Fruit fly (Drosophila melanogaster) whole organism, adult: Measurements from ENCODE around the gene Idh3b.
A peak's percentile ranks its signal among the peaks of the same experiment; 100 is the strongest.

Experiments used
- CG11617 ChIP-seq: fragments of 200-800 bp; sonication (Bioruptor generic); optimal IDR thresholded peaks from 2 replicates; lab custom pipeline; 2017; ENCODE audit warnings: mild to moderate bottlenecking, missing biosample characterization, missing genetic modification reagents, missing genetic modification characterization
- CG12768 ChIP-seq: fragments of 200-800 bp; sonication (Bioruptor generic); optimal IDR thresholded peaks from 2 replicates; lab custom pipeline; 2017; ENCODE audit warnings: missing biosample characterization, missing genetic modification characterization, mild to moderate bottlenecking, moderate library complexity, missing genetic modification reagents
- CG14711 ChIP-seq: fragments of 200-800 bp; sonication (Bioruptor generic); optimal IDR thresholded peaks from 2 replicates; lab custom pipeline; 2018; ENCODE audit warnings: missing biosample characterization, mild to moderate bottlenecking, missing genetic modification characterization, moderate library complexity
- CG1620 ChIP-seq: fragments of 200-800 bp; sonication (Bioruptor generic); optimal IDR thresholded peaks from 2 replicates; lab custom pipeline; 2016; ENCODE audit warnings: missing biosample characterization, missing genetic modification characterization
- CG33017 ChIP-seq: fragments of 200-800 bp; sonication (Bioruptor generic); optimal IDR thresholded peaks from 2 replicates; lab custom pipeline; 2018; ENCODE audit warnings: missing biosample characterization, mild to moderate bottlenecking, missing genetic modification characterization, moderate library complexity
- CG5204 ChIP-seq: fragments of 200-800 bp; sonication (Bioruptor generic); optimal IDR thresholded peaks from 2 replicates; lab custom pipeline; 2016; ENCODE audit warnings: missing biosample characterization, missing genetic modification characterization
- CG7045 ChIP-seq: fragments of 200-800 bp; sonication (Bioruptor generic); optimal IDR thresholded peaks from 2 replicates; lab custom pipeline; 2017; ENCODE audit warnings: missing biosample characterization, mild to moderate bottlenecking, missing genetic modification characterization
- CG7101 ChIP-seq: fragments of 200-800 bp; sonication (Bioruptor generic); optimal IDR thresholded peaks from 2 replicates; lab custom pipeline; 2018; ENCODE audit warnings: missing biosample characterization, mild to moderate bottlenecking, missing genetic modification characterization, moderate library complexity
- Clk ChIP-seq: fragments of 200-800 bp; sonication (Bioruptor generic); optimal IDR thresholded peaks from 2 replicates; lab custom pipeline; 2017; ENCODE audit warnings: missing biosample characterization, missing genetic modification characterization
- Crg-1 ChIP-seq: fragments of 200-800 bp; sonication (Bioruptor generic); optimal IDR thresholded peaks from 2 replicates; lab custom pipeline; 2016; ENCODE audit warnings: missing biosample characterization, missing genetic modification characterization
- Hr96 ChIP-seq: fragments of 200-800 bp; sonication (Bioruptor generic); optimal IDR thresholded peaks from 2 replicates; lab custom pipeline; 2016; ENCODE audit warnings: missing biosample characterization, missing genetic modification characterization
- Mnt ChIP-seq: fragments of 200-800 bp; sonication (Bioruptor generic); optimal IDR thresholded peaks from 2 replicates; lab custom pipeline; 2016; ENCODE audit warnings: missing biosample characterization, mild to moderate bottlenecking, missing genetic modification characterization
- bab1 ChIP-seq: fragments of 200-800 bp; sonication (Bioruptor generic); optimal IDR thresholded peaks from 3 replicates; lab custom pipeline; 2019; ENCODE audit warnings: missing biosample characterization, mild to moderate bottlenecking, missing genetic modification characterization, moderate library complexity
- cic ChIP-seq: fragments of 200-800 bp; sonication (Bioruptor generic); optimal IDR thresholded peaks from 2 replicates; lab custom pipeline; 2017; ENCODE audit warnings: missing biosample characterization, mild to moderate bottlenecking, missing genetic modification characterization, moderate library complexity
- cnc ChIP-seq, 2 experiments: fragments of >200 bp; optimal IDR thresholded peaks; 2 replicates each; lab custom pipeline; 2017
- kay ChIP-seq: fragments of 200-800 bp; sonication (Bioruptor generic); peaks from one replicate; lab custom pipeline; 2016; ENCODE audit warnings: missing biosample characterization, missing genetic modification characterization, borderline replicate concordance
- ovo ChIP-seq: fragments of 200-800 bp; sonication (Bioruptor generic); optimal IDR thresholded peaks from 2 replicates; lab custom pipeline; 2016; ENCODE audit warnings: missing biosample characterization, missing genetic modification characterization
- pad ChIP-seq: fragments of 200-800 bp; sonication (Bioruptor generic); optimal IDR thresholded peaks from 3 replicates; lab custom pipeline; 2017; ENCODE audit warnings: missing biosample characterization, missing genetic modification characterization, mild to moderate bottlenecking, moderate library complexity, missing genetic modification reagents
- tj ChIP-seq: fragments of 200-800 bp; sonication (Bioruptor generic); optimal IDR thresholded peaks from 3 replicates; lab custom pipeline; 2017; ENCODE audit warnings: missing biosample characterization, mild to moderate bottlenecking, missing genetic modification characterization, moderate library complexity
- toe ChIP-seq: fragments of 200-800 bp; sonication (Bioruptor generic); optimal IDR thresholded peaks from 2 replicates; lab custom pipeline; 2016; ENCODE audit warnings: missing biosample characterization, missing genetic modification characterization

Idh3b gene

dm6 chr3R:21971553-21971952 is 47.6 kb downstream of the Idh3b start:
- TF ChIP-seq Hr96 (GFP tag; lab: Kevin White, UChicago) (no peak), kay (GFP tag; lab: Kevin White, UChicago) (peak; percentile 98)

- TF ChIP-seq CG7101 (no peak), CG12768 (GFP tag; lab: Kevin White, UChicago) (peak; percentile 36)
These were observed 48.0 kb downstream of the Idh3b start for dm6 chr3R:21971141-21971540.

dm6 chr3R:21970538-21971080 is 48.6 kb downstream of the Idh3b start:
- TF ChIP-seq CG7045 (GFP tag; lab: Kevin White, UChicago) = no peak
- no peak for TF ChIP-seq CG12768 (GFP tag; lab: Kevin White, UChicago)
- no peak for TF ChIP-seq CG5204 (GFP tag; lab: Kevin White, UChicago)
- TF ChIP-seq kay (GFP tag; lab: Kevin White, UChicago) = peak; percentile 76
- no peak for TF ChIP-seq pad (GFP tag; lab: Kevin White, UChicago)
- TF ChIP-seq CG33017 (tag; lab: Kevin White, UChicago) = no peak
- no peak for TF ChIP-seq Hr96 (GFP tag; lab: Kevin White, UChicago)
- TF ChIP-seq CG1620 (GFP tag; lab: Kevin White, UChicago) = no peak
- TF ChIP-seq tj (GFP tag; lab: Kevin White, UChicago) = no peak
- no peak for TF ChIP-seq Crg-1
- TF ChIP-seq Clk = no peak
- TF ChIP-seq bab1 (GFP tag; lab: Kevin White, UChicago) = no peak
- TF ChIP-seq CG7101 = no peak
- no peak for TF ChIP-seq CG11617 (GFP tag; lab: Kevin White, UChicago)
- peak; percentile 36 for TF ChIP-seq cic (GFP tag; lab: Kevin White, UChicago)
- TF ChIP-seq ovo = no peak
- TF ChIP-seq CG14711 (tag; lab: Kevin White, UChicago) = peak; percentile 6
- no peak for TF ChIP-seq Mnt (GFP tag; lab: Kevin White, UChicago)
- TF ChIP-seq cnc (optimal IDR thresholded peaks at IDR 0.05; lab: Kevin White, UChicago) = peak in 1 of 2 experiments; percentile 32
- TF ChIP-seq toe (GFP tag; lab: Kevin White, UChicago) = no peak

dm6 chr3R:21969828-21970227 is 49.4 kb downstream of the Idh3b start:
- TF ChIP-seq cic (GFP tag; lab: Kevin White, UChicago) (peak; percentile 4), kay (GFP tag; lab: Kevin White, UChicago) (peak; percentile 91), toe (GFP tag; lab: Kevin White, UChicago) (no peak)

dm6 chr3R:21967840-21968239 is 51.3 kb downstream of the Idh3b start:
- TF ChIP-seq CG7101 = no peak
- TF ChIP-seq CG33017 (tag; lab: Kevin White, UChicago) = no peak
- TF ChIP-seq Mnt (GFP tag; lab: Kevin White, UChicago) = no peak
- no peak for TF ChIP-seq toe (GFP tag; lab: Kevin White, UChicago)
